Worm (Caenorhabditis elegans): ENCODE data around the gene Y66D12A.7.

The Y66D12A.7 gene

ce11 chrIII:11581372-11581771 lies 1.1 kb upstream of the Y66D12A.7 start, which contains the start of the genes Y66D12A.6 and ceh-92:
TSS of gene Y66D12A.6 (minus strand) at chrIII:11581402.
TSS of gene ceh-92 (plus strand) at chrIII:11581600.
- no peak for TF ChIP-seq hmg-4 (GFP tag; optimal IDR thresholded peaks at IDR 0.05)
- TF ChIP-seq tbx-37 (GFP tag; conservative IDR thresholded peaks at IDR 0.05), result no peak
- no peak for TF ChIP-seq ceh-36 (tag; optimal IDR thresholded peaks at IDR 0.05)
- no peak for TF ChIP-seq aly-1 (tag; optimal IDR thresholded peaks at IDR 0.05)
- TF ChIP-seq tra-4 (tag; optimal IDR thresholded peaks at IDR 0.05), result no peak
- TF ChIP-seq sea-1 (GFP tag; conservative IDR thresholded peaks at IDR 0.05), result no peak
- TF ChIP-seq tbx-11 (GFP tag; IDR thresholded peaks at IDR 0.05), result no peak
- TF ChIP-seq pes-1 (GFP tag; IDR thresholded peaks at IDR 0.05), result no peak
- TF ChIP-seq B0310.2 (tag; optimal IDR thresholded peaks at IDR 0.05), result no peak
- no peak for TF ChIP-seq F13C5.2 (tag; optimal IDR thresholded peaks at IDR 0.05)
- no peak for TF ChIP-seq hmbx-1 (tag; optimal IDR thresholded peaks at IDR 0.05)

ce11 chrIII:11579380-11579779 lies 898 bp downstream of the Y66D12A.7 start:
- no peak for TF ChIP-seq ets-7 (tag; optimal IDR thresholded peaks at IDR 0.05)
- TF ChIP-seq tbx-37 (GFP tag; conservative IDR thresholded peaks at IDR 0.05), result no peak
- no peak for TF ChIP-seq scrt-1 (GFP tag; IDR thresholded peaks at IDR 0.05)
- TF ChIP-seq F13C5.2 (tag; optimal IDR thresholded peaks at IDR 0.05), result no peak
- TF ChIP-seq tbx-11 (GFP tag; IDR thresholded peaks at IDR 0.05), result no peak
- no peak for TF ChIP-seq sea-1 (GFP tag; conservative IDR thresholded peaks at IDR 0.05)
- no peak for TF ChIP-seq aly-1 (tag; optimal IDR thresholded peaks at IDR 0.05)
- no peak for TF ChIP-seq flt-1 (GFP tag; IDR thresholded peaks at IDR 0.05)
- TF ChIP-seq hnd-1 (tag; optimal IDR thresholded peaks at IDR 0.05), result no peak
- TF ChIP-seq pes-1 (GFP tag; IDR thresholded peaks at IDR 0.05), result no peak

ce11 chrIII:11573921-11574320 lies 6.4 kb downstream of the Y66D12A.7 start, which contains the start of gene Y66D12A.8:
TSS of gene Y66D12A.8 (plus strand) at chrIII:11574221.
- TF ChIP-seq ama-1 (optimal IDR thresholded peaks at IDR 0.05) (peak; percentile 36), scrt-1 (GFP tag; IDR thresholded peaks at IDR 0.05) (no peak), tbx-37 (GFP tag; conservative IDR thresholded peaks at IDR 0.05) (no peak)

ce11 chrIII:11567837-11568236 lies 12.4 kb downstream of the Y66D12A.7 start, which contains the start of gene psme-3:
TSS of gene psme-3 (plus strand) at chrIII:11568137.
- TF ChIP-seq hmbx-1 (tag; optimal IDR thresholded peaks at IDR 0.05) (no peak), ceh-13 (GFP tag; optimal IDR thresholded peaks at IDR 0.05) (no peak), pes-1 (GFP tag; IDR thresholded peaks at IDR 0.05) (no peak), tra-4 (tag; optimal IDR thresholded peaks at IDR 0.05) (no peak), hmg-4 (GFP tag; optimal IDR thresholded peaks at IDR 0.05) (no peak), tbx-11 (GFP tag; IDR thresholded peaks at IDR 0.05) (no peak), scrt-1 (GFP tag; IDR thresholded peaks at IDR 0.05) (no peak), hnd-1 (tag; optimal IDR thresholded peaks at IDR 0.05) (no peak), ets-7 (tag; optimal IDR thresholded peaks at IDR 0.05) (no peak), ceh-36 (tag; optimal IDR thresholded peaks at IDR 0.05) (no peak), sea-1 (GFP tag; conservative IDR thresholded peaks at IDR 0.05) (no peak), B0310.2 (tag; optimal IDR thresholded peaks at IDR 0.05) (no peak), tbx-37 (GFP tag; conservative IDR thresholded peaks at IDR 0.05) (no peak)

ce11 chrIII:11565602-11566001 lies 14.7 kb downstream of the Y66D12A.7 start, which contains the start of gene Y66D12A.10:
TSS of gene Y66D12A.10 (plus strand) at chrIII:11565874.
- TF ChIP-seq B0310.2 (tag; optimal IDR thresholded peaks at IDR 0.05), result no peak
- peak; percentile 43 for TF ChIP-seq F13C5.2 (tag; optimal IDR thresholded peaks at IDR 0.05)

- TF ChIP-seq hmg-4 (GFP tag; optimal IDR thresholded peaks at IDR 0.05), result no peak
- no peak for TF ChIP-seq hnd-1 (tag; optimal IDR thresholded peaks at IDR 0.05)
- no peak for TF ChIP-seq tbx-11 (GFP tag; IDR thresholded peaks at IDR 0.05)
- TF ChIP-seq B0310.2 (tag; optimal IDR thresholded peaks at IDR 0.05), result no peak
- no peak for TF ChIP-seq scrt-1 (GFP tag; IDR thresholded peaks at IDR 0.05)
- TF ChIP-seq ets-7 (tag; optimal IDR thresholded peaks at IDR 0.05), result no peak
- no peak for TF ChIP-seq aly-1 (tag; optimal IDR thresholded peaks at IDR 0.05)
- TF ChIP-seq tra-4 (tag; optimal IDR thresholded peaks at IDR 0.05), result no peak
- no peak for TF ChIP-seq ama-1 (optimal IDR thresholded peaks at IDR 0.05)
- no peak for TF ChIP-seq ceh-36 (tag; optimal IDR thresholded peaks at IDR 0.05)
- no peak for TF ChIP-seq F13C5.2 (tag; optimal IDR thresholded peaks at IDR 0.05)
- TF ChIP-seq pes-1 (GFP tag; IDR thresholded peaks at IDR 0.05), result no peak
- TF ChIP-seq hmbx-1 (tag; optimal IDR thresholded peaks at IDR 0.05), result no peak
These were observed 16.8 kb downstream of the Y66D12A.7 start, which contains the start of gene Y66D12A.11 for ce11 chrIII:11563417-11563949. TSS of gene Y66D12A.11 (plus strand) at chrIII:11563467.

- TF ChIP-seq tra-4 (tag; optimal IDR thresholded peaks at IDR 0.05), result no peak
- no peak for TF ChIP-seq sea-1 (GFP tag; conservative IDR thresholded peaks at IDR 0.05)
These were observed 18.7 kb downstream of the Y66D12A.7 start for ce11 chrIII:11561597-11561996.

ce11 chrIII:11560504-11561202 lies 19.6 kb downstream of the Y66D12A.7 start, which contains the start of gene ztf-29:
TSS of gene ztf-29 (plus strand) at chrIII:11561152.
- TF ChIP-seq ceh-36 (tag; optimal IDR thresholded peaks at IDR 0.05), result peak; percentile 74
- TF ChIP-seq ets-7 (tag; optimal IDR thresholded peaks at IDR 0.05), result no peak
- no peak for TF ChIP-seq scrt-1 (GFP tag; IDR thresholded peaks at IDR 0.05)
- no peak for TF ChIP-seq aly-1 (tag; optimal IDR thresholded peaks at IDR 0.05)
- TF ChIP-seq tbx-37 (GFP tag; conservative IDR thresholded peaks at IDR 0.05), result no peak
- TF ChIP-seq B0310.2 (tag; optimal IDR thresholded peaks at IDR 0.05), result no peak
